Worm (Caenorhabditis elegans) whole organism, midembryonic: Measurements from ENCODE around the gene Y102A5C.36.

Experiments used
- T22C8.4 ChIP-seq: fragments of 200-800 bp; sonication (Bioruptor generic); IDR thresholded peaks from 2 replicates; pipeline ENCODE4 v1.3.6; 2022; ENCODE audit warnings: missing genetic modification characterization, missing compliant biosample characterization
- cog-1 ChIP-seq: sonication (generic microtip); optimal IDR thresholded peaks from 2 replicates; lab custom pipeline; 2016; ENCODE audit warnings: missing genetic modification characterization, missing compliant biosample characterization
- flt-1 ChIP-seq: fragments of 200-800 bp; sonication (Bioruptor generic); IDR thresholded peaks from 2 replicates; pipeline ENCODE4 v1.3.6; 2022; ENCODE audit warnings: missing genetic modification characterization, missing compliant biosample characterization
- klf-2 ChIP-seq: fragments of 200-800 bp; sonication (Bioruptor generic); conservative IDR thresholded peaks from 2 replicates; pipeline ENCODE4 v1.3.6; 2022; ENCODE audit warnings: missing genetic modification reagents, missing genetic modification characterization, missing compliant biosample characterization
- med-1 ChIP-seq: sonication (generic microtip); optimal IDR thresholded peaks from 2 replicates; lab custom pipeline; 2017; ENCODE audit warnings: missing genetic modification characterization, mild to moderate bottlenecking, missing compliant biosample characterization, antibody characterized with exemption, missing genetic modification reagents; ENCODE audit not compliant: insufficient read depth
- ref-1 ChIP-seq: fragments of 200-800 bp; sonication (Bioruptor generic); conservative IDR thresholded peaks from 2 replicates; pipeline ENCODE4 v1.3.6; 2022; ENCODE audit warnings: missing genetic modification reagents, missing genetic modification characterization, missing compliant biosample characterization
- tab-1 ChIP-seq: fragments of 200-800 bp; sonication (Bioruptor generic); IDR thresholded peaks from 2 replicates; pipeline ENCODE4 v1.3.6; 2022; ENCODE audit warnings: missing genetic modification characterization, missing compliant biosample characterization
- ztf-23 ChIP-seq: fragments of 200-800 bp; sonication (Bioruptor generic); IDR thresholded peaks from 2 replicates; pipeline ENCODE4 v1.3.6; 2022; ENCODE audit warnings: missing genetic modification reagents, missing genetic modification characterization, missing compliant biosample characterization
- ztf-29 ChIP-seq: fragments of 200-800 bp; sonication (Bioruptor generic); IDR thresholded peaks from 2 replicates; pipeline ENCODE4 v1.3.6; 2022; ENCODE audit warnings: missing genetic modification reagents, missing genetic modification characterization, missing compliant biosample characterization

Gene Y102A5C.36

ce11 chrV:16910864-16911263 is 16.4 kb downstream of the Y102A5C.36 start:
- no peak for TF ChIP-seq med-1 (GFP tag; lab: Kevin White, UChicago)
- no peak for TF ChIP-seq ztf-29 (GFP tag; lab: Robert Waterston, UW)
- TF ChIP-seq flt-1 (GFP tag; lab: Robert Waterston, UW): no peak
- TF ChIP-seq T22C8.4 (GFP tag; lab: Robert Waterston, UW): no peak
- TF ChIP-seq klf-2 (GFP tag; lab: Robert Waterston, UW): no peak
- no peak for TF ChIP-seq cog-1 (tag; lab: Kevin White, UChicago)
- TF ChIP-seq ztf-23 (GFP tag; lab: Robert Waterston, UW): no peak
- no peak for TF ChIP-seq ref-1 (GFP tag; lab: Robert Waterston, UW)
- TF ChIP-seq tab-1 (GFP tag; lab: Robert Waterston, UW): no peak

- no peak for TF ChIP-seq ztf-23 (GFP tag; lab: Robert Waterston, UW)
- TF ChIP-seq med-1 (GFP tag; lab: Kevin White, UChicago): no peak
- TF ChIP-seq tab-1 (GFP tag; lab: Robert Waterston, UW): no peak
- TF ChIP-seq ztf-29 (GFP tag; lab: Robert Waterston, UW): no peak
- no peak for TF ChIP-seq cog-1 (tag; lab: Kevin White, UChicago)
- no peak for TF ChIP-seq T22C8.4 (GFP tag; lab: Robert Waterston, UW)
Measured at ce11 chrV:16909871-16910270, 17.4 kb downstream of the Y102A5C.36 start, which contains the start of gene F09C6.16. Gene F09C6.16 (minus strand): TSS chrV:16909971.

- TF ChIP-seq klf-2 (GFP tag; lab: Robert Waterston, UW) (no peak), ztf-29 (GFP tag; lab: Robert Waterston, UW) (no peak), ztf-23 (GFP tag; lab: Robert Waterston, UW) (no peak), ref-1 (GFP tag; lab: Robert Waterston, UW) (no peak), cog-1 (tag; lab: Kevin White, UChicago) (no peak), T22C8.4 (GFP tag; lab: Robert Waterston, UW) (no peak), flt-1 (GFP tag; lab: Robert Waterston, UW) (no peak), med-1 (GFP tag; lab: Kevin White, UChicago) (no peak), tab-1 (GFP tag; lab: Robert Waterston, UW) (no peak)
Measured at ce11 chrV:16904612-16905011, 22.6 kb downstream of the Y102A5C.36 start, which contains the start of gene nhr-262. Gene nhr-262 (plus strand): TSS chrV:16904912.

DNA sequence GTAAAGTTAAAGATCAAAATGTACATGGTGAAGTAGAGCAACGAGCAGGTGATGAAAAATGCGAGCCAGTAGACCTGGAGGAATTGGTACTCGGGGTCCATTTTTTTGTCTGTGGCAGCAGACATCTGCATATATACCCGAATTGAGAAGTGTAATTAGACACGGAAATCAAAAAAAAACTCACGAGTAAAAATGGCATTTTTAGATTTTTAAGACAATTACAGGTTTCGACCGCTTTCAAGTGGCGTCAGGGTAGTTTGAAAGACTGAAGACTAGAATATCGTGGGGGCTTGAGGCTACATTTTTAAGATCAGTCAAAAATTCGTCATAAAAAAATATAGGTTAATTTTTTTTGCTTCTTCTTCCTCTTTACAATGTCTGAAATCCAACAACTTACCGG is 24.5 kb downstream of the Y102A5C.36 start, which contains the start of gene srd-68:
srd-68 (minus strand) TSS at position 101 of the 400 bp plus-strand sequence.
- TF ChIP-seq ref-1 (GFP tag; lab: Robert Waterston, UW): no peak
- TF ChIP-seq tab-1 (GFP tag; lab: Robert Waterston, UW): no peak

DNA sequence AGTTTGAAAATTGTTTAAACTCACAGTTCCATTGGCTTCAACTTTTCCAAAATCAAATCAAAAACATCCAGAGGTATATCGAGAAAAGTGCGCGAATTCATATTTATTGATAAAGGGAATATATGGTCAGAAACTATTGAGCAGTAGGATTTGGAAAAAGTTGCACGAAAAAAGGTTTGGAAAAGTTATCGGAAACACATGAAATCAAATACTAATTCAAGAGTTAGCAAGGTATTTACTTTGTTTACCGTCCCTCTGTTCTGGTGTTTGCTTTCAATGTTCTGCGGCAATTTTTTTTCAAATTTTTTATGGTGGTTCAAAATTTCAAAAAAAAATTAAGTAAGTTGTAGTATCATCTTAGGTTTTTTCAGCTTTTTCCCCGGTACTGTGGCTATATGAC is 27.9 kb downstream of the Y102A5C.36 start, which contains the start of gene fbxa-45:
fbxa-45 (minus strand) TSS at position 101 of the 400 bp plus-strand sequence.
- TF ChIP-seq tab-1 (GFP tag; lab: Robert Waterston, UW): no peak
- TF ChIP-seq T22C8.4 (GFP tag; lab: Robert Waterston, UW): no peak
- TF ChIP-seq klf-2 (GFP tag; lab: Robert Waterston, UW): no peak
- no peak for TF ChIP-seq med-1 (GFP tag; lab: Kevin White, UChicago)
- no peak for TF ChIP-seq ref-1 (GFP tag; lab: Robert Waterston, UW)
- no peak for TF ChIP-seq ztf-23 (GFP tag; lab: Robert Waterston, UW)
- TF ChIP-seq ztf-29 (GFP tag; lab: Robert Waterston, UW): no peak
- TF ChIP-seq cog-1 (tag; lab: Kevin White, UChicago): no peak
- no peak for TF ChIP-seq flt-1 (GFP tag; lab: Robert Waterston, UW)

- no peak for TF ChIP-seq ztf-29 (GFP tag; lab: Robert Waterston, UW)
- no peak for TF ChIP-seq ref-1 (GFP tag; lab: Robert Waterston, UW)
- TF ChIP-seq T22C8.4 (GFP tag; lab: Robert Waterston, UW): no peak
Measured at ce11 chrV:16893440-16893839, 33.8 kb downstream of the Y102A5C.36 start, which contains the start of gene F09C6.15. Gene F09C6.15 (plus strand): TSS chrV:16893740.

- TF ChIP-seq klf-2 (GFP tag; lab: Robert Waterston, UW): no peak
- no peak for TF ChIP-seq cog-1 (tag; lab: Kevin White, UChicago)
- no peak for TF ChIP-seq ztf-29 (GFP tag; lab: Robert Waterston, UW)
- no peak for TF ChIP-seq flt-1 (GFP tag; lab: Robert Waterston, UW)
- no peak for TF ChIP-seq ref-1 (GFP tag; lab: Robert Waterston, UW)
- no peak for TF ChIP-seq ztf-23 (GFP tag; lab: Robert Waterston, UW)
- TF ChIP-seq med-1 (GFP tag; lab: Kevin White, UChicago): no peak
- TF ChIP-seq T22C8.4 (GFP tag; lab: Robert Waterston, UW): no peak
- no peak for TF ChIP-seq tab-1 (GFP tag; lab: Robert Waterston, UW)
Measured at ce11 chrV:16888788-16889325, 38.4 kb downstream of the Y102A5C.36 start, which contains the start of the genes ifas-2 and fbxa-44. Gene ifas-2 (minus strand): TSS chrV:16888888. Gene fbxa-44 (plus strand): TSS chrV:16889275.

DNA sequence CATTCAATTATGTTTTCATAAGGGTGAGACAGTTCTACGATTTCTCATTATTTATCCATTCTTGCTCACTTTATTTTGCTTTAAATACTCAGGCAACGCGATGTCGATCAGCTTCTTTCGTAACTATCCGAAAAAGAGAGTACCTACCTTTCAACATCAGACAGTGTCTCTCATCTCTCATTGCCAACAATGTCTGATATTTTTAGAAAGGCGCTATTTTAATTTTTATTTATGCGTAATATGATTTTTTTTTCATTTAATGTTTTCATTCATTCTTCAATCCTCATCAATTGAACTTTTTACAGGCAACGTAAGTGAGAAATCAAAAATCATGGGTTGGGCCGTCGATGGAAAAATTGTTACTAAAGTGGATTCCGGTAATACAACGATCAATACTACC is 42.5 kb downstream of the Y102A5C.36 start, which contains the start of gene F09C6.13:
F09C6.13 (plus strand) TSS at position 301 of the 400 bp plus-strand sequence.
- TF ChIP-seq ztf-29 (GFP tag; lab: Robert Waterston, UW) (no peak), T22C8.4 (GFP tag; lab: Robert Waterston, UW) (no peak), ztf-23 (GFP tag; lab: Robert Waterston, UW) (no peak), med-1 (GFP tag; lab: Kevin White, UChicago) (no peak), klf-2 (GFP tag; lab: Robert Waterston, UW) (no peak), ref-1 (GFP tag; lab: Robert Waterston, UW) (no peak)

DNA sequence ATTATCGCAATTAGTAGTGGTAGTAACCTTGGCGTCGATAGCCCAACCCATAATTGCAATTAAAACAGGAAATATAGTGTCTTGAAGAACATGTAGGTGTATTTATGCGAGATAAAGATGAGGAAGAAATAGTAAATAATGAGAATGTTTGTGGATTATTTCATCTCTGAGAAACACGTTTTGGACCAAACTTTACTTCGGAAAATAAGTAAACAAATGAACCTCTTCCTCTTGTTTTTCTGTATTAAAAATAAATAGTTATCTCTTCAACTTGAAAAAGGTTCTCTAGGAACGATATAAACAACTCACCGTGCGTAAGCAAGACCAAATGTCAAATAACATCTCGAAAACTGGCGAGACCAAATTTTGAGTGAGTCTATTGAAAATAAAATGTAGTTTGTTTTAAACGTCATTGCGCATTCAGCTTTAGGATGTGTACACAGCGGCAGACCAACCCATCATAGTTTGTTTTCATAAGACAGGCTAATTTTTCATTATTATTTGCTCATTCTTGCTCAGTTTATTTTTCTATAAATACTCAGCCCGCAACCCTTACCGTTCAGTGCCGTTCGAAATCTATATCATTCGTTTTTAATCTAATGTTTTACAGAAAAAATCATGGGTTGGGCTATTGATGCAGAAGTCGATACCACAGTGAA is 44.9 kb downstream of the Y102A5C.36 start, which contains the start of the genes F09C6.11 and F09C6.12:
F09C6.11 (minus strand) TSS at position 51 of the 659 bp plus-strand sequence.
F09C6.12 (plus strand) TSS at position 609 of the 659 bp plus-strand sequence.
- TF ChIP-seq ref-1 (GFP tag; lab: Robert Waterston, UW): no peak
- TF ChIP-seq flt-1 (GFP tag; lab: Robert Waterston, UW): no peak
- no peak for TF ChIP-seq ztf-23 (GFP tag; lab: Robert Waterston, UW)
- TF ChIP-seq tab-1 (GFP tag; lab: Robert Waterston, UW): no peak
- no peak for TF ChIP-seq ztf-29 (GFP tag; lab: Robert Waterston, UW)
- TF ChIP-seq med-1 (GFP tag; lab: Kevin White, UChicago): no peak
- TF ChIP-seq T22C8.4 (GFP tag; lab: Robert Waterston, UW): no peak
- TF ChIP-seq cog-1 (tag; lab: Kevin White, UChicago): no peak
- TF ChIP-seq klf-2 (GFP tag; lab: Robert Waterston, UW): no peak
